Worm (Caenorhabditis elegans) whole organism, L1 larva: Measurements from ENCODE around the gene M106.2.
A peak's percentile ranks its signal among the peaks of the same experiment; 100 is the strongest.

Experiments
- F16B12.6 ChIP-seq: fragments of 150-350 bp; optimal IDR thresholded peaks from 2 replicates; lab custom pipeline; 2014; ENCODE audit warnings: missing biosample characterization, missing genetic modification characterization
- Y116A8C.19 ChIP-seq: sonication (generic microtip); optimal IDR thresholded peaks from 2 replicates; lab custom pipeline; 2016; ENCODE audit warnings: missing compliant biosample characterization, missing genetic modification characterization, borderline replicate concordance
- aha-1 ChIP-seq: fragments of 150-350 bp; optimal IDR thresholded peaks from 2 replicates; lab custom pipeline; 2014; ENCODE audit warnings: missing biosample characterization, missing genetic modification characterization
- ama-1 ChIP-seq: fragments of 150-350 bp; optimal IDR thresholded peaks from 2 replicates; lab custom pipeline; 2014
- blmp-1 ChIP-seq: fragments of 150-350 bp; optimal IDR thresholded peaks from 2 replicates; lab custom pipeline; 2014; ENCODE audit warnings: missing biosample characterization, missing genetic modification characterization
- ceh-63 ChIP-seq: fragments of 200-800 bp; sonication (Bioruptor generic); optimal IDR thresholded peaks from 2 replicates; lab custom pipeline; 2018; ENCODE audit warnings: mild to moderate bottlenecking, missing genetic modification characterization, missing compliant biosample characterization
- ceh-82 ChIP-seq, 3 experiments: fragments of 150-350 bp in 1 of 3; sonication (generic microtip) in 2 of 3; optimal IDR thresholded peaks; 2 replicates each; lab custom pipeline; 2014 to 2017; ENCODE audit warnings: missing biosample characterization in 3 of 3, missing genetic modification characterization in 3 of 3
- ces-1 ChIP-seq: fragments of 150-350 bp; optimal IDR thresholded peaks from 2 replicates; lab custom pipeline; 2014; ENCODE audit warnings: missing biosample characterization, missing genetic modification reagents, missing genetic modification characterization
- dsc-1 ChIP-seq: sonication (generic microtip); optimal IDR thresholded peaks from 2 replicates; lab custom pipeline; 2016; ENCODE audit warnings: mild to moderate bottlenecking, missing genetic modification characterization, missing compliant biosample characterization
- efl-1 ChIP-seq, 4 experiments: fragments of 150-350 bp; optimal IDR thresholded peaks in 3 of 4; peaks in 1 of 4; 1 replicate in 1 of 4; 2 replicates in 3 of 4; lab custom pipeline; 2014; ENCODE audit warnings: missing biosample characterization in 2 of 4, missing genetic modification characterization in 2 of 4, missing genetic modification reagents in 2 of 4
- egl-27 ChIP-seq, 2 experiments: fragments of 150-350 bp in 1 of 2; sonication (generic microtip); optimal IDR thresholded peaks; 3 replicates each; lab custom pipeline; 2017 to 2018; ENCODE audit warnings: missing biosample characterization in 2 of 2, missing genetic modification characterization in 2 of 2, missing genetic modification reagents in 2 of 2
- ets-5 ChIP-seq: fragments of 200-800 bp; sonication (Bioruptor generic); IDR thresholded peaks from 2 replicates; pipeline ENCODE4 v1.3.6; 2022; ENCODE audit warnings: missing genetic modification characterization, missing compliant biosample characterization
- fkh-4 ChIP-seq: sonication (generic microtip); optimal IDR thresholded peaks from 2 replicates; lab custom pipeline; 2016; ENCODE audit warnings: missing compliant biosample characterization, missing genetic modification characterization, borderline replicate concordance
- fkh-8 ChIP-seq: sonication (generic microtip); optimal IDR thresholded peaks from 2 replicates; lab custom pipeline; 2016; ENCODE audit warnings: mild to moderate bottlenecking, missing genetic modification characterization, missing compliant biosample characterization
- fos-1 ChIP-seq: fragments of 150-350 bp; optimal IDR thresholded peaks from 2 replicates; lab custom pipeline; 2014; ENCODE audit warnings: missing biosample characterization, missing genetic modification characterization
- hlh-4 ChIP-seq: sonication (generic microtip); optimal IDR thresholded peaks from 2 replicates; lab custom pipeline; 2016; ENCODE audit warnings: mild to moderate bottlenecking, missing genetic modification characterization, missing compliant biosample characterization
- irx-1 ChIP-seq: sonication (generic microtip); optimal IDR thresholded peaks from 2 replicates; lab custom pipeline; 2016; ENCODE audit warnings: missing genetic modification characterization, missing compliant biosample characterization
- lin-15B ChIP-seq: fragments of 150-350 bp; sonication (generic microtip); optimal IDR thresholded peaks from 3 replicates; lab custom pipeline; 2014; ENCODE audit warnings: missing biosample characterization, missing genetic modification characterization
- lin-39 ChIP-seq: fragments of 150-350 bp; optimal IDR thresholded peaks from 2 replicates; lab custom pipeline; 2014; ENCODE audit warnings: missing biosample characterization, missing genetic modification reagents, missing genetic modification characterization
- mdl-1 ChIP-seq, 2 experiments: fragments of 150-350 bp; optimal IDR thresholded peaks; 2 replicates each; lab custom pipeline; 2014 to 2017; ENCODE audit warnings: missing biosample characterization in 2 of 2, missing genetic modification characterization in 2 of 2, inconsistent platforms in 1 of 2
- mep-1 ChIP-seq: fragments of 150-350 bp; optimal IDR thresholded peaks from 2 replicates; lab custom pipeline; 2014; ENCODE audit warnings: missing biosample characterization, missing genetic modification characterization
- nhr-12 ChIP-seq: sonication (generic microtip); optimal IDR thresholded peaks from 2 replicates; lab custom pipeline; 2017; ENCODE audit warnings: missing biosample characterization, missing genetic modification characterization
- nhr-19 ChIP-seq: fragments of 200-800 bp; sonication (Bioruptor generic); conservative IDR thresholded peaks from 2 replicates; pipeline ENCODE4 v1.3.6; 2022; ENCODE audit warnings: missing genetic modification characterization, missing compliant biosample characterization
- nhr-20 ChIP-seq: sonication (generic microtip); optimal IDR thresholded peaks from 2 replicates; lab custom pipeline; 2016; ENCODE audit warnings: mild to moderate bottlenecking, missing genetic modification characterization, missing compliant biosample characterization
- nhr-237 ChIP-seq: fragments of 150-350 bp; optimal IDR thresholded peaks from 2 replicates; lab custom pipeline; 2014; ENCODE audit warnings: missing biosample characterization, missing genetic modification characterization
- nhr-47 ChIP-seq: sonication (generic microtip); optimal IDR thresholded peaks from 2 replicates; lab custom pipeline; 2016; ENCODE audit warnings: mild to moderate bottlenecking, missing genetic modification characterization, moderate library complexity, missing compliant biosample characterization
- nhr-71 ChIP-seq: sonication (generic microtip); optimal IDR thresholded peaks from 2 replicates; lab custom pipeline; 2016; ENCODE audit warnings: mild to moderate bottlenecking, missing genetic modification characterization, moderate library complexity, missing compliant biosample characterization
- nhr-76 ChIP-seq: sonication (generic microtip); optimal IDR thresholded peaks from 2 replicates; lab custom pipeline; 2017; ENCODE audit warnings: missing biosample characterization, missing genetic modification characterization
- nhr-77 ChIP-seq: fragments of 150-350 bp; optimal IDR thresholded peaks from 2 replicates; lab custom pipeline; 2014; ENCODE audit warnings: missing biosample characterization, missing genetic modification characterization
- nhr-85 ChIP-seq: sonication (generic microtip); peaks from one replicate; lab custom pipeline; 2016; ENCODE audit warnings: missing genetic modification characterization, inconsistent platforms, missing compliant biosample characterization
- pag-3 ChIP-seq: sonication (generic microtip); optimal IDR thresholded peaks from 2 replicates; lab custom pipeline; 2017; ENCODE audit warnings: missing genetic modification characterization, mild to moderate bottlenecking, missing compliant biosample characterization, antibody characterized with exemption, borderline replicate concordance; ENCODE audit not compliant: insufficient read depth
- snpc-4 ChIP-seq: fragments of 150-350 bp; optimal IDR thresholded peaks from 2 replicates; lab custom pipeline; 2014; ENCODE audit warnings: missing biosample characterization, missing genetic modification characterization
- snu-23 ChIP-seq: sonication (generic microtip); optimal IDR thresholded peaks from 2 replicates; lab custom pipeline; 2016; ENCODE audit warnings: missing genetic modification characterization, missing compliant biosample characterization
- sox-4 ChIP-seq: sonication (generic microtip); optimal IDR thresholded peaks from 2 replicates; lab custom pipeline; 2016; ENCODE audit warnings: missing genetic modification characterization, missing compliant biosample characterization
- sup-37 ChIP-seq: fragments of 200-800 bp; sonication (Bioruptor generic); optimal IDR thresholded peaks from 2 replicates; lab custom pipeline; 2018; ENCODE audit warnings: mild to moderate bottlenecking, missing genetic modification characterization, missing compliant biosample characterization
- swsn-7 ChIP-seq: sonication (generic microtip); optimal IDR thresholded peaks from 2 replicates; lab custom pipeline; 2016; ENCODE audit warnings: missing genetic modification characterization, missing compliant biosample characterization
- tbx-2 ChIP-seq: sonication (generic microtip); optimal IDR thresholded peaks from 2 replicates; lab custom pipeline; 2016; ENCODE audit warnings: missing genetic modification characterization, missing compliant biosample characterization
- tlp-1 ChIP-seq: fragments of 150-350 bp; optimal IDR thresholded peaks from 2 replicates; lab custom pipeline; 2014; ENCODE audit warnings: missing biosample characterization, missing genetic modification characterization
- unc-30 ChIP-seq: sonication (generic microtip); optimal IDR thresholded peaks from 2 replicates; lab custom pipeline; 2017; ENCODE audit warnings: missing biosample characterization, missing genetic modification characterization
- unc-62 ChIP-seq: fragments of 150-350 bp; optimal IDR thresholded peaks from 2 replicates; lab custom pipeline; 2014; ENCODE audit warnings: missing biosample characterization, missing genetic modification reagents, missing genetic modification characterization
- unc-86 ChIP-seq: sonication (generic microtip); optimal IDR thresholded peaks from 2 replicates; lab custom pipeline; 2016; ENCODE audit warnings: missing genetic modification characterization, missing compliant biosample characterization
- xbp-1 ChIP-seq: sonication (generic microtip); optimal IDR thresholded peaks from 2 replicates; lab custom pipeline; 2016; ENCODE audit warnings: missing genetic modification characterization, missing compliant biosample characterization
- ztf-11 ChIP-seq, 2 experiments: sonication (generic microtip); optimal IDR thresholded peaks; 2 replicates each; lab custom pipeline; 2016 to 2017; ENCODE audit warnings: missing genetic modification characterization in 2 of 2, missing biosample characterization in 1 of 2, missing compliant biosample characterization in 1 of 2

M106.2 gene

ce11 chrII:10849903-10850302, at the start of gene M106.2:
Gene M106.2 (minus strand): TSS chrII:10850003.
- no peak for TF ChIP-seq ceh-82 (tag; optimal IDR thresholded peaks at IDR 0.05; lab: Kevin White, UChicago)
- TF ChIP-seq, all 84 proteins: peak for 0

- TF ChIP-seq dsc-1 (tag; lab: Kevin White, UChicago) = peak; percentile 93
- TF ChIP-seq fkh-4 (tag; lab: Kevin White, UChicago) = peak; percentile 63
- no peak for TF ChIP-seq unc-30 (tag; lab: Kevin White, UChicago)
- TF ChIP-seq ets-5 (GFP tag; lab: Robert Waterston, UW) = no peak
- TF ChIP-seq snu-23 (GFP tag; lab: Kevin White, UChicago) = no peak
Observed at ce11 chrII:10898998-10899397, 49.2 kb upstream of the M106.2 start.

- TF ChIP-seq nhr-12 (tag; lab: Kevin White, UChicago) (no peak), nhr-19 (GFP tag; lab: Robert Waterston, UW) (no peak), ztf-11 (tag; optimal IDR thresholded peaks at IDR 0.05; lab: Kevin White, UChicago) (no peak), nhr-20 (no peak), nhr-71 (tag; lab: Kevin White, UChicago) (no peak), ceh-63 (GFP tag; lab: Kevin White, UChicago) (no peak), ces-1 (no peak), fkh-8 (tag; lab: Kevin White, UChicago) (no peak), F16B12.6 (tag; lab: Kevin White, UChicago) (no peak), fos-1 (tag; lab: Kevin White, UChicago) (no peak), efl-1 (optimal IDR thresholded peaks at IDR 0.05; lab: Kevin White, UChicago) (no peak), efl-1 (GFP tag; optimal IDR thresholded peaks at IDR 0.05 in 1 of 2; lab: Kevin White, UChicago) (no peak), ets-5 (GFP tag; lab: Robert Waterston, UW) (no peak)
Observed at ce11 chrII:10895959-10896358, 46.2 kb upstream of the M106.2 start.

- no peak for TF ChIP-seq Y116A8C.19
- TF ChIP-seq snpc-4 (tag; lab: Kevin White, UChicago) = no peak
- TF ChIP-seq mdl-1 (tag; optimal IDR thresholded peaks at IDR 0.05; lab: Kevin White, UChicago) = no peak
- no peak for TF ChIP-seq aha-1 (tag; lab: Kevin White, UChicago)
Observed at ce11 chrII:10894996-10895395, 45.2 kb upstream of the M106.2 start, which contains the start of gene sra-10. Gene sra-10 (minus strand): TSS chrII:10895096.

ce11 chrII:10888979-10889378, 39.2 kb upstream of the M106.2 start, which contains the start of gene ptr-8:
Gene ptr-8 (plus strand): TSS chrII:10889279.
- TF ChIP-seq nhr-85 (tag; lab: Kevin White, UChicago) (peak; percentile 33), efl-1 (optimal IDR thresholded peaks at IDR 0.05; lab: Kevin White, UChicago) (no peak), efl-1 (GFP tag; optimal IDR thresholded peaks at IDR 0.05 in 1 of 2; lab: Kevin White, UChicago) (peak in 1 of 2 experiments; percentile 72), nhr-47 (tag; lab: Kevin White, UChicago) (no peak), xbp-1 (no peak), nhr-71 (tag; lab: Kevin White, UChicago) (no peak), hlh-4 (no peak), tbx-2 (tag; lab: Kevin White, UChicago) (no peak)

ce11 chrII:10887097-10887496, 37.3 kb upstream of the M106.2 start:
- TF ChIP-seq ceh-82 (tag; optimal IDR thresholded peaks at IDR 0.05; lab: Kevin White, UChicago) (peak in 1 of 3 experiments; percentile 5), egl-27 (tag; optimal IDR thresholded peaks at IDR 0.05; lab: Kevin White, UChicago) (no peak), unc-86 (no peak), tlp-1 (tag; lab: Kevin White, UChicago) (no peak), nhr-76 (tag; lab: Kevin White, UChicago) (no peak), sup-37 (GFP tag; lab: Kevin White, UChicago) (no peak), lin-39 (tag; lab: Kevin White, UChicago) (no peak), ets-5 (GFP tag; lab: Robert Waterston, UW) (no peak), ama-1 (no peak), nhr-237 (no peak), nhr-20 (peak; percentile 49), blmp-1 (tag; lab: Kevin White, UChicago) (peak; percentile 76), fkh-4 (tag; lab: Kevin White, UChicago) (no peak), swsn-7 (tag; lab: Kevin White, UChicago) (no peak), lin-15B (tag; lab: Kevin White, UChicago) (no peak), mep-1 (tag; lab: Kevin White, UChicago) (peak; percentile 21), nhr-77 (no peak), nhr-71 (tag; lab: Kevin White, UChicago) (peak; percentile 27), unc-62 (GFP tag; lab: Kevin White, UChicago) (no peak), irx-1 (tag; lab: Kevin White, UChicago) (no peak), sox-4 (tag; lab: Kevin White, UChicago) (no peak), hlh-4 (no peak), pag-3 (no peak)
